In the genomic region with DNA sequence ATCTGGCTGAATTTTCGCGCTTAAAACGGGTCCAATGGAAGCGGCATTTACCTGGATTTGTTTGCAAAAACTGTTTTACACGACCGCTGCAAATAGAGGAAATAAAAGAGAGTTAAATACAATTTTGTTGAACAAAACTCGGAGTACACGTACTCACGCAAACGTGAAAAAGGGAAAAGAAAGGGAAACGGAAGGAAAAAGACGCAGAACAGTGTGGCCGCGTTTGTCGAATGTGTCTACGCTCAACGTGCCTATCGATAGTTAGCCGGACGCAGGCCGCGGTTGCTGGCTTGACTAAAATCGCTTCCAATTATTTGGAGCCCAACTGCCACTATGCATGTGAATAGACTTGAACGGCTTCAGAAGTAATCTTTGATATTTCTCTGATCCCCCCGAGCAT, we compare ENCODE assay signal across 5 fruit fly cellular contexts.
A peak's percentile ranks its signal among the peaks of the same experiment; 100 is the strongest.
TF ChIP-seq lines count a peak whose summit lies in the region.

TSS of gene RpS15Aa (minus strand) at position 252 of the 400 bp plus-strand sequence.

TF ChIP-seq in whole organism, adult, 20 proteins besides CTCF, POLR2A, EP300 and RAD21 (continued from another document):
- peak; percentile 94 for TF ChIP-seq Hr96 (GFP tag; optimal IDR thresholded peaks at IDR 0.05; lab: Kevin White, UChicago)
- peak; percentile 16 for TF ChIP-seq Clk (GFP tag; optimal IDR thresholded peaks at IDR 0.05; lab: Kevin White, UChicago)
- TF ChIP-seq cic (GFP tag; optimal IDR thresholded peaks at IDR 0.05; lab: Kevin White, UChicago): peak; percentile 38
TF ChIP-seq in whole organism, adult: peak in this region for 16.

TF ChIP-seq in whole organism, embryonic, 481 proteins besides CTCF, POLR2A, EP300 and RAD21 (continued from another document and continues in another):
- peak; percentile 11 for TF ChIP-seq CG34224 (GFP tag; IDR thresholded peaks at IDR 0.05; lab: Robert Waterston, UW; ENCODE audit: partially characterized antibody)
- TF ChIP-seq sc (optimal IDR thresholded peaks at IDR 0.05; lab: Kevin White, UChicago): no peak
- peak; percentile 22 for TF ChIP-seq sc (GFP tag; optimal IDR thresholded peaks at IDR 0.05; lab: Kevin White, UChicago)
- peak; percentile 40 for TF ChIP-seq CG12744 (GFP tag; optimal IDR thresholded peaks at IDR 0.05; lab: Kevin White, UChicago)
- peak; percentile 85 for TF ChIP-seq gce (GFP tag; IDR thresholded peaks at IDR 0.05; lab: Robert Waterston, UW)
- TF ChIP-seq mirr (GFP tag; optimal IDR thresholded peaks at IDR 0.05; lab: Kevin White, UChicago): peak; percentile 82
- TF ChIP-seq CG16815 (GFP tag; optimal IDR thresholded peaks at IDR 0.05; lab: Kevin White, UChicago): peak; percentile 50
- no peak for TF ChIP-seq sd (tag; optimal IDR thresholded peaks at IDR 0.05; lab: Kevin White, UChicago)
- peak; percentile 64 for TF ChIP-seq seq (GFP tag; IDR thresholded peaks at IDR 0.05; lab: Robert Waterston, UW)
- TF ChIP-seq gsb-n (tag; optimal IDR thresholded peaks at IDR 0.05; lab: Kevin White, UChicago): peak; percentile 47
- TF ChIP-seq bbx (GFP tag; IDR thresholded peaks at IDR 0.05; lab: Robert Waterston, UW; ENCODE audit: partially characterized antibody): peak; percentile 60
- peak; percentile 89 for TF ChIP-seq CG7987 (GFP tag; optimal IDR thresholded peaks at IDR 0.05; lab: Kevin White, UChicago)
- peak; percentile 76 for TF ChIP-seq CG10366 (GFP tag; IDR thresholded peaks at IDR 0.05; lab: Robert Waterston, UW)
- TF ChIP-seq ase (GFP tag; IDR thresholded peaks at IDR 0.05; lab: Robert Waterston, UW): peak; percentile 84
- peak; percentile 42 for TF ChIP-seq tio (GFP tag; optimal IDR thresholded peaks at IDR 0.05; lab: Kevin White, UChicago)
- no peak for TF ChIP-seq Doc2 (GFP tag; IDR thresholded peaks at IDR 0.05; lab: Robert Waterston, UW)
- no peak for TF ChIP-seq corto (GFP tag; optimal IDR thresholded peaks at IDR 0.05; lab: Kevin White, UChicago)
- peak; percentile 50 for TF ChIP-seq CG10979 (tag; optimal IDR thresholded peaks at IDR 0.05; lab: Kevin White, UChicago)
- no peak for TF ChIP-seq cg (GFP tag; optimal IDR thresholded peaks at IDR 0.05; lab: Kevin White, UChicago)
- peak; percentile 52 for TF ChIP-seq CG2202 (tag; optimal IDR thresholded peaks at IDR 0.05; lab: Kevin White, UChicago)
- TF ChIP-seq B-H1 (GFP tag; IDR thresholded peaks at IDR 0.05; lab: Robert Waterston, UW): peak; percentile 41; the same call in 2 of the 3 replicates
- peak; percentile 91 for TF ChIP-seq CG8089 (GFP tag; optimal IDR thresholded peaks at IDR 0.05; lab: Kevin White, UChicago)
- TF ChIP-seq ttk (GFP tag; IDR thresholded peaks at IDR 0.05; lab: Robert Waterston, UW): peak; percentile 78
- no peak for TF ChIP-seq CkIIα-i1 (GFP tag; IDR thresholded peaks at IDR 0.05; lab: Robert Waterston, UW)
- TF ChIP-seq CG4820 (GFP tag; optimal IDR thresholded peaks at IDR 0.05; lab: Kevin White, UChicago): peak; percentile 47
- no peak for TF ChIP-seq CG4854 (GFP tag; optimal IDR thresholded peaks at IDR 0.05; lab: Kevin White, UChicago)
- peak; percentile 76 for TF ChIP-seq Opbp (GFP tag; IDR thresholded peaks at IDR 0.05; lab: Robert Waterston, UW; ENCODE audit: partially characterized antibody)
- peak; percentile 84 for TF ChIP-seq CG34376 (GFP tag; optimal IDR thresholded peaks at IDR 0.05; lab: Kevin White, UChicago)
- no peak for TF ChIP-seq kay (GFP tag; optimal IDR thresholded peaks at IDR 0.05; lab: Kevin White, UChicago)
- peak; percentile 73 for TF ChIP-seq CrebB (tag; optimal IDR thresholded peaks at IDR 0.05; lab: Kevin White, UChicago)

TF ChIP-seq in whole organism, prepupa, 60 proteins besides CTCF, POLR2A, EP300 and RAD21 (continued from another document and continues in another):
- TF ChIP-seq dsx (GFP tag; optimal IDR thresholded peaks at IDR 0.05; lab: Kevin White, UChicago; ENCODE audit: poor library complexity, severe bottlenecking): peak; percentile 1
- TF ChIP-seq pdm3 (GFP tag; optimal IDR thresholded peaks at IDR 0.05; lab: Kevin White, UChicago): peak; percentile 26
- peak; percentile 56 for TF ChIP-seq CG1621 (tag; optimal IDR thresholded peaks at IDR 0.05; lab: Kevin White, UChicago)
- TF ChIP-seq CG11902 (GFP tag; optimal IDR thresholded peaks at IDR 0.05; lab: Kevin White, UChicago): peak; percentile 6
- TF ChIP-seq Sox14 (GFP tag; optimal IDR thresholded peaks at IDR 0.05; lab: Kevin White, UChicago): no peak
- peak; percentile 85 for TF ChIP-seq CG6163 (GFP tag; IDR thresholded peaks at IDR 0.05; lab: Robert Waterston, UW)
- peak; percentile 48 for TF ChIP-seq CG6808 (GFP tag; optimal IDR thresholded peaks at IDR 0.05; lab: Kevin White, UChicago)
- peak; percentile 76 for TF ChIP-seq cyc (GFP tag; optimal IDR thresholded peaks at IDR 0.05; lab: Kevin White, UChicago)
- peak; percentile 50 for TF ChIP-seq CG10669 (GFP tag; optimal IDR thresholded peaks at IDR 0.05; lab: Kevin White, UChicago)
- no peak for TF ChIP-seq spab (GFP tag; optimal IDR thresholded peaks at IDR 0.05; lab: Kevin White, UChicago)
- TF ChIP-seq CG34406 (GFP tag; optimal IDR thresholded peaks at IDR 0.05; lab: Kevin White, UChicago): peak; percentile 42
- no peak for TF ChIP-seq Hr38 (GFP tag; optimal IDR thresholded peaks at IDR 0.05; lab: Kevin White, UChicago)
- TF ChIP-seq OdsH (GFP tag; optimal IDR thresholded peaks at IDR 0.05; lab: Kevin White, UChicago): peak; percentile 43
- TF ChIP-seq CG11762 (GFP tag; optimal IDR thresholded peaks at IDR 0.05; lab: Kevin White, UChicago; ENCODE audit: insufficient read depth): peak; percentile 33
- TF ChIP-seq CG15336 (GFP tag; IDR thresholded peaks at IDR 0.05; lab: Robert Waterston, UW): no peak
- peak; percentile 76 for TF ChIP-seq CG3919 (GFP tag; optimal IDR thresholded peaks at IDR 0.05; lab: Kevin White, UChicago)
- TF ChIP-seq Sox102F (GFP tag; optimal IDR thresholded peaks at IDR 0.05; lab: Kevin White, UChicago): peak; percentile 69
- TF ChIP-seq fkh (GFP tag; optimal IDR thresholded peaks at IDR 0.05; lab: Kevin White, UChicago): peak; percentile 22
- peak; percentile 69 for TF ChIP-seq Eip78C (GFP tag; lab: Kevin White, UChicago)
- TF ChIP-seq Hr4 (GFP tag; optimal IDR thresholded peaks at IDR 0.05; lab: Kevin White, UChicago): no peak
- peak in 1 of 2 experiments; percentile 75 for TF ChIP-seq salr (GFP tag; optimal IDR thresholded peaks at IDR 0.05; lab: Kevin White, UChicago)
- no peak for TF ChIP-seq CG6276 (GFP tag; optimal IDR thresholded peaks at IDR 0.05; lab: Kevin White, UChicago)
- peak; percentile 37 for TF ChIP-seq achi (GFP tag; optimal IDR thresholded peaks at IDR 0.05; lab: Kevin White, UChicago)
- peak; percentile 7 for TF ChIP-seq fd59A (GFP tag; optimal IDR thresholded peaks at IDR 0.05; lab: Kevin White, UChicago)
- TF ChIP-seq CG6792 (GFP tag; optimal IDR thresholded peaks at IDR 0.05; lab: Kevin White, UChicago): peak; percentile 25
- peak; percentile 29 for TF ChIP-seq Blimp-1 (GFP tag; optimal IDR thresholded peaks at IDR 0.05; lab: Kevin White, UChicago)
- TF ChIP-seq eg (GFP tag; IDR thresholded peaks at IDR 0.05; lab: Robert Waterston, UW): peak; percentile 68
- peak; percentile 14 for TF ChIP-seq CG32006 (GFP tag; optimal IDR thresholded peaks at IDR 0.05; lab: Kevin White, UChicago)
- TF ChIP-seq Eip75B (GFP tag; optimal IDR thresholded peaks at IDR 0.05; lab: Kevin White, UChicago): peak; percentile 10
- TF ChIP-seq CG9139 (GFP tag; optimal IDR thresholded peaks at IDR 0.05; lab: Kevin White, UChicago): peak; percentile 71
- TF ChIP-seq Smox (GFP tag; optimal IDR thresholded peaks at IDR 0.05; lab: Kevin White, UChicago): peak; percentile 52
- no peak for TF ChIP-seq CG4318 (GFP tag; optimal IDR thresholded peaks at IDR 0.05; lab: Kevin White, UChicago)

TF ChIP-seq in whole organism, pupa, 21 proteins besides CTCF, POLR2A, EP300 and RAD21 (continued from another document):
- no peak for TF ChIP-seq CG8301 (tag; optimal IDR thresholded peaks at IDR 0.05; lab: Kevin White, UChicago)

TF ChIP-seq in whole organism, wandering third instar larva, 38 proteins besides CTCF, POLR2A, EP300 and RAD21 (continued from another document):
- no peak for TF ChIP-seq Vsx2 (GFP tag; optimal IDR thresholded peaks at IDR 0.05; lab: Kevin White, UChicago; ENCODE audit: partially characterized antibody)
- peak; percentile 87 for TF ChIP-seq dmrt93B (GFP tag; optimal IDR thresholded peaks at IDR 0.05; lab: Kevin White, UChicago)
- TF ChIP-seq tai (GFP tag; optimal IDR thresholded peaks at IDR 0.05; lab: Kevin White, UChicago): no peak
- peak; percentile 37 for TF ChIP-seq Hnf4 (GFP tag; optimal IDR thresholded peaks at IDR 0.05; lab: Kevin White, UChicago)
- peak; percentile 6 for TF ChIP-seq Jra (GFP tag; optimal IDR thresholded peaks at IDR 0.05; lab: Kevin White, UChicago)
- no peak for TF ChIP-seq psq (GFP tag; optimal IDR thresholded peaks at IDR 0.05; lab: Kevin White, UChicago)
- no peak for TF ChIP-seq CG32264 (GFP tag; optimal IDR thresholded peaks at IDR 0.05; lab: Kevin White, UChicago)
- no peak for TF ChIP-seq sage (GFP tag; optimal IDR thresholded peaks at IDR 0.05; lab: Kevin White, UChicago)
- peak; percentile 47 for TF ChIP-seq h (GFP tag; optimal IDR thresholded peaks at IDR 0.05; lab: Kevin White, UChicago)
- no peak for TF ChIP-seq GATAd (GFP tag; optimal IDR thresholded peaks at IDR 0.05; lab: Kevin White, UChicago)
- peak; percentile 89 for TF ChIP-seq Hr83 (GFP tag; optimal IDR thresholded peaks at IDR 0.05; lab: Kevin White, UChicago; ENCODE audit: poor library complexity, severe bottlenecking)
- peak; percentile 47 for TF ChIP-seq fru (GFP tag; optimal IDR thresholded peaks at IDR 0.05; lab: Kevin White, UChicago)
- peak; percentile 70 for TF ChIP-seq HLH106 (tag; optimal IDR thresholded peaks at IDR 0.05; lab: Kevin White, UChicago)
- peak; percentile 54 for TF ChIP-seq br (GFP tag; optimal IDR thresholded peaks at IDR 0.05; lab: Kevin White, UChicago)
- no peak for TF ChIP-seq CrebA (GFP tag; optimal IDR thresholded peaks at IDR 0.05; lab: Kevin White, UChicago; ENCODE audit: borderline replicate concordance)
- TF ChIP-seq Abd-B (GFP tag; optimal IDR thresholded peaks at IDR 0.05; lab: Kevin White, UChicago): no peak
- TF ChIP-seq foxo (GFP tag; optimal IDR thresholded peaks at IDR 0.05; lab: Kevin White, UChicago): peak in 1 of 2 experiments; percentile 65
